Worm (Caenorhabditis elegans): ENCODE measurements around the gene C02E7.10.

ce11 chrV:4969503-4969902 lies 36.7 kb upstream of the C02E7.10 start:
- no peak for TF ChIP-seq ztf-11 (tag; optimal IDR thresholded peaks at IDR 0.05)
- TF ChIP-seq lin-13 (tag; optimal IDR thresholded peaks at IDR 0.05) = no peak
- TF ChIP-seq mep-1 (tag; optimal IDR thresholded peaks at IDR 0.05) = no peak
- no peak for TF ChIP-seq nhr-12 (tag; optimal IDR thresholded peaks at IDR 0.05)
